Worm (Caenorhabditis elegans): ENCODE data around the gene elks-1.

DNA sequence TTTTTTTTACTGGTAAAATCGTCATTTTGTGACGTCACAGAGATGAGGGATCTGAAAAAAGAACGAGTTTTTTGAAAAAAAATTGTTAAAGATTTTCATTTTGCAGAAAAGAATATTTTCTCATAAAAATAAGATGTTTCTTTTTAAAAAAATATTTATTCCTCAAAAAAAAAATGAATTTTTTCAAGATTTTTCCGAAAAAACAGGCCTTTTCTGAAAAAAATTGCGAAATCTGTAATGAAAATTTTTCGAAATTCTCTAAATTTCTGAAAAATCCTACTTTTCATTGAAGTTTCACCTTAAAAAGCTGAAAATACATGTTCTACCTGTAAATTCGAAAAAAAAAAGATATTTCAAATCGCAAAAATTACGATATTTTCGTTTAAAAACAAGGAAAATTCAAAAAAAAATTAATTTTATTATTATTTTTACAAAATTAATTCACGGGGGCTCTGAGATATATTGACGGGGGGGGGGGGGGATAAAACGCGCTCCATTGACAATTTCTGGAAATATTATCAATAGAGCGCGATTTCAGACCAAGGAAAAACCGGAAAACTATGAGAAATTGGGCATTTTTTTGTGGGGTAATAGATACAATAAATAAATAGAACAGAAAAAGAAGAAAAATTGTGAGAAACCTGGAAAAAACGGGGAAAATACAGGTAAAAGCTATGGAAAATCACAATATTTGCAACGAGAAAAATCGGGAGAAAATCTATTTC is 28.4 kb upstream of the elks-1 start, which contains the start of gene otub-4:
- TF ChIP-seq him-1 (tag; optimal IDR thresholded peaks at IDR 0.05) (no peak), dao-5 (tag; optimal IDR thresholded peaks at IDR 0.05) (no peak)

Data from whole organism, L4/young adult.